Fruit fly (Drosophila melanogaster): ENCODE data around the gene CG5167.

CG5167 gene

DNA sequence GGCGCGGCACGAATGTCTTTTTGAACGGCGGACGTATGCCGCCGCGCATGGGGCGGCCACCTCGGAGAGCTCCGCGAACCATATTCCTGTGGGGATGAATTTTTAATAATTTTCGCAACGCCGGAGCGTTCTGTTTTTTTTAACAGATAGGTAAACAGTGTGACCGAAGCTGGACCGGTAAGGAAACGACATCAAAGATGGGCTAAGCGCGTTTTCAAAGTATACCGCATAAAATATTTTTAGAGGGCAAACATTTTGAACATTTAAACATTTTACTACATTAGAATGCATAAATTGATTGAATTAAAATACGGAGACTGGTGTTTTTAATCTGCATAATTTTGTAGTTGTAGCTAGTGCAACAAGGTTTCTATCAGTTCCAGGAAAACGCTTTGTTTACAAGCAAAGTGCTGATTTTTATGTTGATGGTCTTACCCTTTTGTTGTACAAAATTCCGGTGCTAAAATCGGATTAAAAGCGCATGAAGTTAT, 22.8 kb downstream of the CG5167 start, which contains the start of the genes CG5641 and CG5245 (continued):
- TF ChIP-seq HLH4C (GFP tag; IDR thresholded peaks at IDR 0.05; ENCODE audit: partially characterized antibody) (no peak), corto (GFP tag; optimal IDR thresholded peaks at IDR 0.05) (no peak), E2f2 (GFP tag; IDR thresholded peaks at IDR 0.05) (peak; percentile 64), BEAF-32 (GFP tag; optimal IDR thresholded peaks at IDR 0.05) (peak; percentile 30), MESR4 (GFP tag; optimal IDR thresholded peaks at IDR 0.05) (peak; percentile 47), CG4617 (GFP tag; optimal IDR thresholded peaks at IDR 0.05; ENCODE audit: borderline replicate concordance) (peak; percentile 51), CG9215 (GFP tag; IDR thresholded peaks at IDR 0.05) (no peak), Abd-B (GFP tag; optimal IDR thresholded peaks at IDR 0.05) (no peak), Myb (GFP tag; optimal IDR thresholded peaks at IDR 0.05) (peak; percentile 31), CG12391 (tag; optimal IDR thresholded peaks at IDR 0.05) (no peak), E2f1 (GFP tag; IDR thresholded peaks at IDR 0.05) (no peak), CG12659 (GFP tag; optimal IDR thresholded peaks at IDR 0.05) (peak; percentile 22), ind (GFP tag; optimal IDR thresholded peaks at IDR 0.05) (no peak), phol (tag; optimal IDR thresholded peaks at IDR 0.05) (peak; percentile 29), Dp (GFP tag; optimal IDR thresholded peaks at IDR 0.05) (peak; percentile 60), stwl (tag; optimal IDR thresholded peaks at IDR 0.05) (peak; percentile 40), jigr1 (GFP tag; IDR thresholded peaks at IDR 0.05) (no peak), da (GFP tag; optimal IDR thresholded peaks at IDR 0.05) (no peak), CG8388 (GFP tag; optimal IDR thresholded peaks at IDR 0.05) (no peak), gro (GFP tag; optimal IDR thresholded peaks at IDR 0.05) (no peak), lola (GFP tag; optimal IDR thresholded peaks at IDR 0.05) (no peak), CG2875 (GFP tag; optimal IDR thresholded peaks at IDR 0.05) (no peak), pzg (GFP tag; optimal IDR thresholded peaks at IDR 0.05) (peak; percentile 51), HLHmδ (GFP tag; optimal IDR thresholded peaks at IDR 0.05) (no peak), CG7928 (GFP tag; optimal IDR thresholded peaks at IDR 0.05) (no peak), H2.0 (GFP tag; IDR thresholded peaks at IDR 0.05) (no peak), CG34376 (GFP tag; optimal IDR thresholded peaks at IDR 0.05) (no peak), Lhr (GFP tag; optimal IDR thresholded peaks at IDR 0.05) (peak; percentile 31), onecut (GFP tag; IDR thresholded peaks at IDR 0.05) (no peak), sens (GFP tag) (peak; percentile 34), CG13287 (GFP tag; IDR thresholded peaks at IDR 0.05; ENCODE audit: partially characterized antibody) (peak; percentile 18; the same call in 1 of the 2 replicates), YL-1 (GFP tag; optimal IDR thresholded peaks at IDR 0.05) (peak; percentile 23), MBD-R2 (GFP tag; IDR thresholded peaks at IDR 0.05) (peak; percentile 70), hkb (optimal IDR thresholded peaks at IDR 0.05) (peak; percentile 26), hkb (GFP tag; IDR thresholded peaks at IDR 0.05) (no peak), Rfx (GFP tag; IDR thresholded peaks at IDR 0.05) (no peak), nerfin-1 (tag; optimal IDR thresholded peaks at IDR 0.05) (peak; percentile 58), CoRest (tag; optimal IDR thresholded peaks at IDR 0.05) (peak; percentile 12), h (optimal IDR thresholded peaks at IDR 0.05) (no peak), CG2678 (tag; optimal IDR thresholded peaks at IDR 0.05) (no peak), Xbp1 (GFP tag; optimal IDR thresholded peaks at IDR 0.05) (no peak), Hsf (GFP tag; optimal IDR thresholded peaks at IDR 0.05) (no peak), Sry-β (GFP tag; optimal IDR thresholded peaks at IDR 0.05) (peak; percentile 14), Bdp1 (GFP tag; optimal IDR thresholded peaks at IDR 0.05) (no peak), row (GFP tag; IDR thresholded peaks at IDR 0.05) (peak; percentile 40; the same call in 2 of the 3 replicates), ash1 (GFP tag; optimal IDR thresholded peaks at IDR 0.05) (no peak), CG11247 (GFP tag; IDR thresholded peaks at IDR 0.05) (no peak)

Measured in whole organism, embryonic.